Fruit fly (Drosophila melanogaster) whole organism, adult: ENCODE measurements around the gene RpS3A.

ENCODE experiments used
- CG11617 ChIP-seq: fragments of 200-800 bp; sonication (Bioruptor generic); optimal IDR thresholded peaks from 2 replicates; lab custom pipeline; 2017; ENCODE audit warnings: mild to moderate bottlenecking, missing biosample characterization, missing genetic modification reagents, missing genetic modification characterization
- CG12768 ChIP-seq: fragments of 200-800 bp; sonication (Bioruptor generic); optimal IDR thresholded peaks from 2 replicates; lab custom pipeline; 2017; ENCODE audit warnings: missing biosample characterization, missing genetic modification characterization, mild to moderate bottlenecking, moderate library complexity, missing genetic modification reagents
- CG14711 ChIP-seq: fragments of 200-800 bp; sonication (Bioruptor generic); optimal IDR thresholded peaks from 2 replicates; lab custom pipeline; 2018; ENCODE audit warnings: missing biosample characterization, mild to moderate bottlenecking, missing genetic modification characterization, moderate library complexity
- CG1620 ChIP-seq: fragments of 200-800 bp; sonication (Bioruptor generic); optimal IDR thresholded peaks from 2 replicates; lab custom pipeline; 2016; ENCODE audit warnings: missing biosample characterization, missing genetic modification characterization
- CG33017 ChIP-seq: fragments of 200-800 bp; sonication (Bioruptor generic); optimal IDR thresholded peaks from 2 replicates; lab custom pipeline; 2018; ENCODE audit warnings: missing biosample characterization, mild to moderate bottlenecking, missing genetic modification characterization, moderate library complexity
- CG5204 ChIP-seq: fragments of 200-800 bp; sonication (Bioruptor generic); optimal IDR thresholded peaks from 2 replicates; lab custom pipeline; 2016; ENCODE audit warnings: missing biosample characterization, missing genetic modification characterization
- CG7045 ChIP-seq: fragments of 200-800 bp; sonication (Bioruptor generic); optimal IDR thresholded peaks from 2 replicates; lab custom pipeline; 2017; ENCODE audit warnings: missing biosample characterization, mild to moderate bottlenecking, missing genetic modification characterization
- CG7101 ChIP-seq: fragments of 200-800 bp; sonication (Bioruptor generic); optimal IDR thresholded peaks from 2 replicates; lab custom pipeline; 2018; ENCODE audit warnings: missing biosample characterization, mild to moderate bottlenecking, missing genetic modification characterization, moderate library complexity
- Clk ChIP-seq: fragments of 200-800 bp; sonication (Bioruptor generic); optimal IDR thresholded peaks from 2 replicates; lab custom pipeline; 2017; ENCODE audit warnings: missing biosample characterization, missing genetic modification characterization
- Crg-1 ChIP-seq: fragments of 200-800 bp; sonication (Bioruptor generic); optimal IDR thresholded peaks from 2 replicates; lab custom pipeline; 2016; ENCODE audit warnings: missing biosample characterization, missing genetic modification characterization
- Hr96 ChIP-seq: fragments of 200-800 bp; sonication (Bioruptor generic); optimal IDR thresholded peaks from 2 replicates; lab custom pipeline; 2016; ENCODE audit warnings: missing biosample characterization, missing genetic modification characterization
- Mnt ChIP-seq: fragments of 200-800 bp; sonication (Bioruptor generic); optimal IDR thresholded peaks from 2 replicates; lab custom pipeline; 2016; ENCODE audit warnings: missing biosample characterization, mild to moderate bottlenecking, missing genetic modification characterization
- bab1 ChIP-seq: fragments of 200-800 bp; sonication (Bioruptor generic); optimal IDR thresholded peaks from 3 replicates; lab custom pipeline; 2019; ENCODE audit warnings: missing biosample characterization, mild to moderate bottlenecking, missing genetic modification characterization, moderate library complexity
- cic ChIP-seq: fragments of 200-800 bp; sonication (Bioruptor generic); optimal IDR thresholded peaks from 2 replicates; lab custom pipeline; 2017; ENCODE audit warnings: missing biosample characterization, mild to moderate bottlenecking, missing genetic modification characterization, moderate library complexity
- cnc ChIP-seq, 2 experiments: fragments of >200 bp; optimal IDR thresholded peaks; 2 replicates each; lab custom pipeline; 2017
- kay ChIP-seq: fragments of 200-800 bp; sonication (Bioruptor generic); peaks from one replicate; lab custom pipeline; 2016; ENCODE audit warnings: missing biosample characterization, missing genetic modification characterization, borderline replicate concordance
- ovo ChIP-seq: fragments of 200-800 bp; sonication (Bioruptor generic); optimal IDR thresholded peaks from 2 replicates; lab custom pipeline; 2016; ENCODE audit warnings: missing biosample characterization, missing genetic modification characterization
- pad ChIP-seq: fragments of 200-800 bp; sonication (Bioruptor generic); optimal IDR thresholded peaks from 3 replicates; lab custom pipeline; 2017; ENCODE audit warnings: missing biosample characterization, missing genetic modification characterization, mild to moderate bottlenecking, moderate library complexity, missing genetic modification reagents
- tj ChIP-seq: fragments of 200-800 bp; sonication (Bioruptor generic); optimal IDR thresholded peaks from 3 replicates; lab custom pipeline; 2017; ENCODE audit warnings: missing biosample characterization, mild to moderate bottlenecking, missing genetic modification characterization, moderate library complexity
- toe ChIP-seq: fragments of 200-800 bp; sonication (Bioruptor generic); optimal IDR thresholded peaks from 2 replicates; lab custom pipeline; 2016; ENCODE audit warnings: missing biosample characterization, missing genetic modification characterization

Gene RpS3A

DNA sequence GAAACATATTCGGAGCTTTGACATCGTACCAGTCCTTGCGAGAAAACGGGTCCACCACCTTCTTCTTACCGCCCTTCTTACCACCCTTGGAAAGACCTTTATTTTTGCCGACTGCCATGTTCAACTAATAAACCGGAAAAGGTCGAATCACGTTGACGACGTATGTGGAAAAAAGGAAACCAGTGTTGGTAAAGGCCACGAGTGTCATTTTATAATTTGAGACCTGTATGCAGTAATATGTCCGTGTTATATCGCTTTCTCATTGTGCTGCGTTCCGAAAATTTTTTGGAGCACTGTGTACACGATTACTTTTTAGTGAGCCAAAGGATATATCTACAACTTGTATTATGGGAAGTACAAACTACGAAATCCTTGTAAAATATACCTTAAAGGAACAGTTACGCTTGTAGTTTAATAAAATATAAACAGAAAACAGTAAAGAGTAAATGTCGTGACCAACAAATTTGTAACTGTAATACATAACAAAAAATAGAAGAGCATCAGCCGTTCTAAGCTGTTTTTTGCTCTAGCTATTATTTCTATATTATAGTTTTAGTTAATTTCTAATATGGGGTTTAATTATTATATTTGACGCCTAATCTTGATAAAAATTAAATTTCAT is at the start of gene RpS3A:
TSS of gene RpS3A (minus strand) at position 145 of the 622 bp plus-strand sequence.
- peak; percentile 58 for TF ChIP-seq CG14711
- TF ChIP-seq cnc (optimal IDR thresholded peaks at IDR 0.05; lab: Kevin White, UChicago) = no peak
- TF ChIP-seq toe (GFP tag; lab: Kevin White, UChicago) = peak; percentile 89
- TF ChIP-seq ovo (GFP tag; lab: Kevin White, UChicago) = peak; percentile 91
- peak; percentile 76 for TF ChIP-seq CG12768 (GFP tag; lab: Kevin White, UChicago)
- peak; percentile 84 for TF ChIP-seq Clk (GFP tag; lab: Kevin White, UChicago)
- TF ChIP-seq CG33017 = peak; percentile 77
- TF ChIP-seq Crg-1 (GFP tag; lab: Kevin White, UChicago) = peak; percentile 86
- TF ChIP-seq CG1620 = peak; percentile 92
- peak; percentile 57 for TF ChIP-seq cic
- TF ChIP-seq Mnt = peak; percentile 84
- peak; percentile 81 for TF ChIP-seq CG7045 (GFP tag; lab: Kevin White, UChicago)
- peak; percentile 85 for TF ChIP-seq bab1 (GFP tag; lab: Kevin White, UChicago)
- peak; percentile 80 for TF ChIP-seq CG5204 (GFP tag; lab: Kevin White, UChicago)
- peak; percentile 86 for TF ChIP-seq CG7101 (tag; lab: Kevin White, UChicago)
- TF ChIP-seq tj (GFP tag; lab: Kevin White, UChicago) = peak; percentile 42
- TF ChIP-seq Hr96 (GFP tag; lab: Kevin White, UChicago) = no peak
- TF ChIP-seq pad = peak; percentile 75
- no peak for TF ChIP-seq kay (GFP tag; lab: Kevin White, UChicago)
- TF ChIP-seq CG11617 (GFP tag; lab: Kevin White, UChicago) = peak; percentile 77

DNA sequence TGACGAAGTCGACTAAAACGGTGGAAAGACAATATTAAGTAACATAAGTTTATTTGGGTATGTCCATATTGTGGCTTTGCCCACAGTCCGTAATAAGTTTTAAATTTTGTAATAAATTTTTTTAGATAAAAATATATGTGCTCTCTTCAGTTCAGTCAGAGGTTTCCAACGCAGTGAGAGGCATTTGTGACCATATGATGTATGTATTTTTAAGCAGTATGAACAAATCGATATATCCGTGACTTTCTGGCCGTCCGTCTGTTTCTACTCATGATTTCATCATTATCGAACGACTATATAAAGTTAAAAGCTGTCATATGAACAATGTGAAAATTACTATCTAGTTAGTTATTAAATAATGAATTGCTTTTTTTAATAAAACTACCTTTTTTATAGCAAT is 35.1 kb upstream of the RpS3A start:
- no peak for TF ChIP-seq tj (GFP tag; lab: Kevin White, UChicago)
- TF ChIP-seq kay (GFP tag; lab: Kevin White, UChicago) = peak; percentile 93

DNA sequence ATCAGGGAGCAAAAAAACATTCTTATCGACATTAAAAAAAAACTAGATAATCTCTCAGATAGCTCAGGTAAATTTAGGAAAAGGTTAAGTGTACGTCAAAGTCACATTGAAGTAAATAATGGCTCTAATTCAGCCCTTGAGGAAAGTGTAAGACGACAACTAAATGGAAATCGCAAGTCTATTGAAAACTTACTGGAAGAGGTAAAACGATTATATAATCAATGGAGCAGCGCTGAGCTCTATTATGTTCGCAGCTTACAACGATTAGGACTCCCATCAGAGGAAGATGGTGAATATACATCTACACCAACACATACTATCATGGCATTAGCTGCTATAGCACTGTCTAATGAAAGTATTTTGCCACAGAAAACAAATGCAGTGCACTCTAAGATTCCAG is 25.0 kb upstream of the RpS3A start:
- no peak for TF ChIP-seq bab1 (GFP tag; lab: Kevin White, UChicago)
- no peak for TF ChIP-seq CG7101 (tag; lab: Kevin White, UChicago)
- TF ChIP-seq CG5204 (GFP tag; lab: Kevin White, UChicago) = no peak
- no peak for TF ChIP-seq CG12768 (GFP tag; lab: Kevin White, UChicago)
- TF ChIP-seq pad = no peak
- no peak for TF ChIP-seq tj (GFP tag; lab: Kevin White, UChicago)
- TF ChIP-seq Hr96 (GFP tag; lab: Kevin White, UChicago) = no peak
- TF ChIP-seq Mnt = no peak
- TF ChIP-seq Clk (GFP tag; lab: Kevin White, UChicago) = no peak
- no peak for TF ChIP-seq CG33017
- no peak for TF ChIP-seq cic
- TF ChIP-seq cnc (optimal IDR thresholded peaks at IDR 0.05; lab: Kevin White, UChicago) = no peak
- TF ChIP-seq CG7045 (GFP tag; lab: Kevin White, UChicago) = no peak
- no peak for TF ChIP-seq CG1620

DNA sequence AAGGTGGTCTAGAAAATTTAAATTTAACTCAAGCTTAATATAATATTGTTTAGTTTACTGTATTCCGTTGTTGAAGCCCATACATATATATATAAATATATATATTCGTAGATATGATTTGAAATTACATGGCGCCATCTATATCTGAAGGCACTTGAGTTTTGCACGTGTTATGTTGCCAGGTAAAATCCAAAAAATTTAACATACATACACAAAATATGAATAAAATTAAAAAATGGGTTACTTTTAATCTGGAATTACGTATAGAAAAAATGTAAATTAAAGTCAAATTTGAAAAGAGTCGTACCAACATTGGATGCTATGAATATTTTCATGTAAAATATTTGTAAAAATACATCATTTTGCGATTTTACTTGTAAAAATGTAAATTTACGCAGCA is 22.7 kb upstream of the RpS3A start:
- TF ChIP-seq CG5204 (GFP tag; lab: Kevin White, UChicago) (no peak), CG14711 (peak; percentile 7)

DNA sequence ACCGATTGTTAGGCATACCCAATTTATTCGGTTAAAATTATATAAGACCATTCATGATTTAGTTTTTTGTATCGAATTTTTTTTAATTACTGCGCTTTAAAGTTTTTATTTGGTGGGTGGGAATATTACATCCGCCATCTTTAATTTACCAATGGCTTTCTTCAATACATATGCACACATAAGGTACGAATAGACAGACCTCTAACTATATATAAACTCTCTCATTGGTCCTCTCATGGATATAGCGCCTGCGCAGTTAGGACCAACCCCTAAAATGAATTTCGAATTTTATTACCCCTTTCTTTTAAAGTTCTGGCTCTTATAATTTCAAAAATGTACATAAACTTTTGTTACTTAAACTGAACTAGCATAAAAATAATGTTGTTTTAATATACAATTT is 20.3 kb upstream of the RpS3A start:
- TF ChIP-seq CG7101 (tag; lab: Kevin White, UChicago) = no peak
- no peak for TF ChIP-seq Clk (GFP tag; lab: Kevin White, UChicago)
- TF ChIP-seq Crg-1 (GFP tag; lab: Kevin White, UChicago) = no peak
- TF ChIP-seq CG11617 (GFP tag; lab: Kevin White, UChicago) = no peak
- TF ChIP-seq CG33017 = no peak

DNA sequence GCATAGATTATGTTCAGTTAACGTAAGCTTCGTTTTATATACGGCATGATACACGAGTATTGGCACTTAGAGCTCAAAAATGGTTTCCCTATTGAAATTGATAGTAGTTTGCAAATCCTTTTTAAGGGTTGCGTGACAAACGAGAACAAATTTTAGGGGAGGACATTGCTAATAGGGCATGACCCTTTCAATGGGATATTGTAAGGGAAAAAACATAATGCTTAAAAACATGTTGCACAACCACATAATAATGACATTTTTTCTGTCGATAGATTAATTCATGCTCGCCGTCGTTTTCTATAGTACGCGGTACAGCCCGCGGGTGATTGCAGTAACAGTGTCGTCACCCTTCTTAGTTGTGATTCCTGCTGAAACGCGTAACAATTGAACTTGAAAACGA is 17.9 kb upstream of the RpS3A start:
- TF ChIP-seq CG14711 (no peak), kay (GFP tag; lab: Kevin White, UChicago) (peak; percentile 78)

DNA sequence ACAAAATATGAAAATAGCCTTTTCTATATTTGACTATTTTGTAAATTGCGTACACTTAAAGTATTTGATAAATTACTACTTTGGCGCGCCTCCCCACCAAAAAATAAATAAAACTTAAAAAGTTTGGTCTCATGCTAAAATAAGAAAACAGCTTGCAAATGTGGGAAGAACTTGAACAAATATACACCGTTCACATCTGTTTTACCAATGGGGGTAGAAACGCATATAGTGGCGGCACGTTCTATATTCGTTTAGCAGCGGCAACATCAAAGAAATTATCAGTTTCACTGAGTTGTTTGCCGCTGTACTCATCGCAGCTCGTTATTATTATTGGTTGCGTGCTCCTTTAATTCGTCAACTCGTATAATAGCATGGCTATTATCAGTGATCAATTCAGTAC is 9.2 kb upstream of the RpS3A start:
- TF ChIP-seq CG7101 (tag; lab: Kevin White, UChicago) = no peak
- no peak for TF ChIP-seq kay (GFP tag; lab: Kevin White, UChicago)
- no peak for TF ChIP-seq CG12768 (GFP tag; lab: Kevin White, UChicago)
- no peak for TF ChIP-seq tj (GFP tag; lab: Kevin White, UChicago)
- TF ChIP-seq CG14711 = no peak
- no peak for TF ChIP-seq bab1 (GFP tag; lab: Kevin White, UChicago)
